Fruit fly (Drosophila melanogaster): Measurements from ENCODE around the gene CG16959.

- TF ChIP-seq usp (GFP tag; optimal IDR thresholded peaks at IDR 0.05) (no peak), Dll (optimal IDR thresholded peaks at IDR 0.05) (no peak), pan (optimal IDR thresholded peaks at IDR 0.05) (no peak), CG8478 (optimal IDR thresholded peaks at IDR 0.05) (no peak), psq (optimal IDR thresholded peaks at IDR 0.05) (no peak), EcR (GFP tag; optimal IDR thresholded peaks at IDR 0.05) (no peak)
Observed at dm6 chr3L:15140268-15140957, 15.3 kb upstream of the CG16959 start.
